Worm (Caenorhabditis elegans) whole organism, L1 larva: ENCODE measurements around the gene Y7A5A.8.

Experiments
- C16A3.4 ChIP-seq: fragments of 150-350 bp; optimal IDR thresholded peaks from 2 replicates; lab custom pipeline; 2014; ENCODE audit warnings: missing biosample characterization, missing genetic modification characterization
- alr-1 ChIP-seq: fragments of 200-800 bp; sonication (Bioruptor generic); optimal IDR thresholded peaks from 2 replicates; lab custom pipeline; 2018; ENCODE audit warnings: borderline replicate concordance, mild to moderate bottlenecking, missing genetic modification characterization, missing compliant biosample characterization
- blmp-1 ChIP-seq: fragments of 150-350 bp; optimal IDR thresholded peaks from 2 replicates; lab custom pipeline; 2014; ENCODE audit warnings: missing biosample characterization, missing genetic modification characterization
- ceh-8 ChIP-seq: fragments of 200-800 bp; sonication (Bioruptor generic); optimal IDR thresholded peaks from 2 replicates; lab custom pipeline; 2018; ENCODE audit warnings: mild to moderate bottlenecking, missing genetic modification characterization, moderate library complexity, missing compliant biosample characterization
- ceh-82 ChIP-seq, 3 experiments: fragments of 150-350 bp in 1 of 3; sonication (generic microtip) in 2 of 3; optimal IDR thresholded peaks; 2 replicates each; lab custom pipeline; 2014 to 2017; ENCODE audit warnings: missing biosample characterization in 3 of 3, missing genetic modification characterization in 3 of 3
- ceh-88 ChIP-seq: fragments of 200-800 bp; sonication (Bioruptor generic); IDR thresholded peaks from 2 replicates; pipeline ENCODE4 v1.3.6; 2022; ENCODE audit warnings: missing genetic modification characterization, missing compliant biosample characterization
- ceh-90 ChIP-seq: sonication (generic microtip); optimal IDR thresholded peaks from 2 replicates; lab custom pipeline; 2016; ENCODE audit warnings: missing genetic modification characterization, missing compliant biosample characterization
- dpl-1 ChIP-seq, 3 experiments: fragments of 150-350 bp in 2 of 3; sonication (generic microtip) in 1 of 3; optimal IDR thresholded peaks; 2 replicates each; lab custom pipeline; 2014 to 2017; ENCODE audit warnings: missing biosample characterization in 3 of 3, missing genetic modification characterization in 3 of 3, missing genetic modification reagents in 3 of 3
- efl-3 ChIP-seq: fragments of 200-800 bp; sonication (Bioruptor generic); optimal IDR thresholded peaks from 2 replicates; lab custom pipeline; 2018; ENCODE audit warnings: mild to moderate bottlenecking, missing genetic modification characterization, missing compliant biosample characterization
- egl-13 ChIP-seq: sonication (generic microtip); optimal IDR thresholded peaks from 2 replicates; lab custom pipeline; 2016; ENCODE audit warnings: missing genotype, missing genetic modification reagents, missing genetic modification characterization, missing compliant biosample characterization
- egl-27 ChIP-seq, 2 experiments: fragments of 150-350 bp in 1 of 2; sonication (generic microtip); optimal IDR thresholded peaks; 3 replicates each; lab custom pipeline; 2017 to 2018; ENCODE audit warnings: missing biosample characterization in 2 of 2, missing genetic modification characterization in 2 of 2, missing genetic modification reagents in 2 of 2
- elt-2 ChIP-seq: sonication (generic microtip); optimal IDR thresholded peaks from 2 replicates; lab custom pipeline; 2016; ENCODE audit warnings: missing genetic modification characterization, mild to moderate bottlenecking, inconsistent platforms, missing compliant biosample characterization, missing genetic modification reagents
- elt-3 ChIP-seq, 6 experiments: fragments of 150-350 bp in 1 of 6; sonication (generic microtip); optimal IDR thresholded peaks; 2 replicates each; lab custom pipeline; 2017 to 2018; ENCODE audit warnings: missing biosample characterization in 6 of 6, missing genetic modification characterization in 6 of 6, inconsistent platforms in 1 of 6
- ets-5 ChIP-seq: fragments of 200-800 bp; sonication (Bioruptor generic); IDR thresholded peaks from 2 replicates; pipeline ENCODE4 v1.3.6; 2022; ENCODE audit warnings: missing genetic modification characterization, missing compliant biosample characterization
- fkh-4 ChIP-seq: sonication (generic microtip); optimal IDR thresholded peaks from 2 replicates; lab custom pipeline; 2016; ENCODE audit warnings: missing compliant biosample characterization, missing genetic modification characterization, borderline replicate concordance
- fkh-8 ChIP-seq: sonication (generic microtip); optimal IDR thresholded peaks from 2 replicates; lab custom pipeline; 2016; ENCODE audit warnings: mild to moderate bottlenecking, missing genetic modification characterization, missing compliant biosample characterization
- irx-1 ChIP-seq: sonication (generic microtip); optimal IDR thresholded peaks from 2 replicates; lab custom pipeline; 2016; ENCODE audit warnings: missing genetic modification characterization, missing compliant biosample characterization
- lin-13 ChIP-seq: fragments of 150-350 bp; optimal IDR thresholded peaks from 2 replicates; lab custom pipeline; 2014; ENCODE audit warnings: missing biosample characterization, missing genetic modification reagents, missing genetic modification characterization
- lin-15B ChIP-seq: fragments of 150-350 bp; sonication (generic microtip); optimal IDR thresholded peaks from 3 replicates; lab custom pipeline; 2014; ENCODE audit warnings: missing biosample characterization, missing genetic modification characterization
- lin-35 ChIP-seq, 2 experiments: fragments of 150-350 bp; optimal IDR thresholded peaks; 2 replicates each; lab custom pipeline; 2014; ENCODE audit warnings: missing biosample characterization in 2 of 2, missing genetic modification characterization in 2 of 2, missing genetic modification reagents in 2 of 2
- lin-39 ChIP-seq: fragments of 150-350 bp; optimal IDR thresholded peaks from 2 replicates; lab custom pipeline; 2014; ENCODE audit warnings: missing biosample characterization, missing genetic modification reagents, missing genetic modification characterization
- lir-3 ChIP-seq: sonication (generic microtip); optimal IDR thresholded peaks from 2 replicates; lab custom pipeline; 2016; ENCODE audit warnings: mild to moderate bottlenecking, missing genetic modification characterization, moderate library complexity, missing compliant biosample characterization; ENCODE audit not compliant: poor library complexity
- lsy-2 ChIP-seq, 2 experiments: fragments of 150-350 bp; optimal IDR thresholded peaks; 2 replicates each; lab custom pipeline; 2014; ENCODE audit warnings: missing biosample characterization in 2 of 2, missing genetic modification characterization in 2 of 2
- mdl-1 ChIP-seq, 2 experiments: fragments of 150-350 bp; optimal IDR thresholded peaks; 2 replicates each; lab custom pipeline; 2014 to 2017; ENCODE audit warnings: missing biosample characterization in 2 of 2, missing genetic modification characterization in 2 of 2, inconsistent platforms in 1 of 2
- nhr-20 ChIP-seq: sonication (generic microtip); optimal IDR thresholded peaks from 2 replicates; lab custom pipeline; 2016; ENCODE audit warnings: mild to moderate bottlenecking, missing genetic modification characterization, missing compliant biosample characterization
- nhr-47 ChIP-seq: sonication (generic microtip); optimal IDR thresholded peaks from 2 replicates; lab custom pipeline; 2016; ENCODE audit warnings: mild to moderate bottlenecking, missing genetic modification characterization, moderate library complexity, missing compliant biosample characterization
- nhr-76 ChIP-seq: sonication (generic microtip); optimal IDR thresholded peaks from 2 replicates; lab custom pipeline; 2017; ENCODE audit warnings: missing biosample characterization, missing genetic modification characterization
- nhr-77 ChIP-seq: fragments of 150-350 bp; optimal IDR thresholded peaks from 2 replicates; lab custom pipeline; 2014; ENCODE audit warnings: missing biosample characterization, missing genetic modification characterization
- nhr-90 ChIP-seq: sonication (generic microtip); optimal IDR thresholded peaks from 2 replicates; lab custom pipeline; 2016; ENCODE audit warnings: mild to moderate bottlenecking, missing genetic modification characterization, missing compliant biosample characterization; ENCODE audit not compliant: poor library complexity
- pqm-1 ChIP-seq: sonication (generic microtip); optimal IDR thresholded peaks from 3 replicates; lab custom pipeline; 2017; ENCODE audit warnings: missing biosample characterization, missing genetic modification characterization
- rnt-1 ChIP-seq: sonication (generic microtip); optimal IDR thresholded peaks from 2 replicates; lab custom pipeline; 2016; ENCODE audit warnings: mild to moderate bottlenecking, missing genetic modification characterization, moderate library complexity, missing compliant biosample characterization
- snu-23 ChIP-seq: sonication (generic microtip); optimal IDR thresholded peaks from 2 replicates; lab custom pipeline; 2016; ENCODE audit warnings: missing genetic modification characterization, missing compliant biosample characterization
- sup-37 ChIP-seq: fragments of 200-800 bp; sonication (Bioruptor generic); optimal IDR thresholded peaks from 2 replicates; lab custom pipeline; 2018; ENCODE audit warnings: mild to moderate bottlenecking, missing genetic modification characterization, missing compliant biosample characterization
- swsn-7 ChIP-seq: sonication (generic microtip); optimal IDR thresholded peaks from 2 replicates; lab custom pipeline; 2016; ENCODE audit warnings: missing genetic modification characterization, missing compliant biosample characterization
- unc-130 ChIP-seq: fragments of 150-350 bp; optimal IDR thresholded peaks from 2 replicates; lab custom pipeline; 2017; ENCODE audit warnings: missing biosample characterization, missing genetic modification characterization, inconsistent platforms
- unc-62 ChIP-seq: fragments of 150-350 bp; optimal IDR thresholded peaks from 2 replicates; lab custom pipeline; 2014; ENCODE audit warnings: missing biosample characterization, missing genetic modification reagents, missing genetic modification characterization
- unc-86 ChIP-seq: sonication (generic microtip); optimal IDR thresholded peaks from 2 replicates; lab custom pipeline; 2016; ENCODE audit warnings: missing genetic modification characterization, missing compliant biosample characterization
- xbp-1 ChIP-seq: sonication (generic microtip); optimal IDR thresholded peaks from 2 replicates; lab custom pipeline; 2016; ENCODE audit warnings: missing genetic modification characterization, missing compliant biosample characterization
- zag-1 ChIP-seq: fragments of 150-350 bp; optimal IDR thresholded peaks from 2 replicates; lab custom pipeline; 2014; ENCODE audit warnings: missing biosample characterization, missing genetic modification characterization
- zip-4 ChIP-seq: fragments of 200-800 bp; sonication (Bioruptor generic); optimal IDR thresholded peaks from 2 replicates; lab custom pipeline; 2018; ENCODE audit warnings: mild to moderate bottlenecking, missing genetic modification characterization, moderate library complexity, missing compliant biosample characterization
- ztf-11 ChIP-seq, 2 experiments: sonication (generic microtip); optimal IDR thresholded peaks; 2 replicates each; lab custom pipeline; 2016 to 2017; ENCODE audit warnings: missing genetic modification characterization in 2 of 2, missing biosample characterization in 1 of 2, missing compliant biosample characterization in 1 of 2

The Y7A5A.8 gene

DNA sequence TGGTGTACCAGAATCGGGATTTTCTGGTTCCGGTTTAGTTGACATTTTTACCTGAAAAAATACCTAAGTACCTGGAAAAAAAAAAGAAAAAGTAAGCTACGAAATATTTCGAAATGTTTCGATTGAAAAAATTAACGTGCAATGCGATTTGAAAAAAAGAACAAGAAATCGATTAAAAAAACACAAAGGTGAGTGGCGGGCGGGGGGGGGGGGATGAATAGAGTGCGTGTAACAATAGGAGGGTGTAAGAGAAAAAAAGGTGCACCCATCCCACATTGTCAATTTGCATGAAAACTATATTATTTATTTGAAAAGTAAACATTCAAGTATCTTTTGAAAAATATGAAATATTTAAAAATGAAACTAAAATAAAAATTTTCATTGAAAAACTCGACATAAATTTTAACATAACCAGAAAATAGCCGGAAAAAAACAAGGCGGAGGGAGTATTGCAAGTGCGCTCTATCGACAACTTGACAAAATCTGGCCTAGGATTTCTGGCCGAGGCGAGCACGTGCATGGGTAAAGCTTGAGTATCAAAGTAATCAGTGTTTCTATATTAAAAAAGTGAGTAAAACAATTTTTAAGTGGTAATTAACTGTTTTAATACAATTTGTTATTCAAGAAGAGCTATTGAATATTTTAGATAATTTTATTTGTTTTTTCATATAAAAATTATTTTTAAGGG is 43.7 kb downstream of the Y7A5A.8 start, which contains the start of the genes csb-1 and F53H4.4 (continued):
- no peak for TF ChIP-seq lin-39 (tag; lab: Kevin White, UChicago)
- peak; percentile 78 for TF ChIP-seq snu-23 (GFP tag; lab: Kevin White, UChicago)
- TF ChIP-seq C16A3.4: peak; percentile 84
- TF ChIP-seq dpl-1 (GFP tag; optimal IDR thresholded peaks at IDR 0.05; lab: Kevin White, UChicago): peak; percentile 52 to 73 (median 59)
- TF ChIP-seq efl-3: no peak
- no peak for TF ChIP-seq ceh-88
- peak in 2 of 3 experiments; percentile 30 to 62 for TF ChIP-seq ceh-82 (tag; optimal IDR thresholded peaks at IDR 0.05; lab: Kevin White, UChicago)
- TF ChIP-seq nhr-90 (tag; lab: Kevin White, UChicago): peak; percentile 77
- peak in 1 of 6 experiments; percentile 49 for TF ChIP-seq elt-3 (tag; optimal IDR thresholded peaks at IDR 0.05; lab: Kevin White, UChicago)
- TF ChIP-seq nhr-77 (tag; lab: Kevin White, UChicago): peak; percentile 55
- peak; percentile 80 for TF ChIP-seq lir-3 (tag; lab: Kevin White, UChicago)
- TF ChIP-seq lin-13: peak; percentile 56
- peak; percentile 46 for TF ChIP-seq irx-1 (tag; lab: Kevin White, UChicago)
- TF ChIP-seq unc-130 (tag; lab: Kevin White, UChicago): peak; percentile 78
- TF ChIP-seq rnt-1 (tag; lab: Kevin White, UChicago): peak; percentile 88
- TF ChIP-seq ztf-11 (tag; optimal IDR thresholded peaks at IDR 0.05; lab: Kevin White, UChicago): peak in 1 of 2 experiments; percentile 42
- TF ChIP-seq blmp-1 (tag; lab: Kevin White, UChicago): peak; percentile 71
- TF ChIP-seq egl-13 (tag; lab: Kevin White, UChicago): peak; percentile 59
- peak; percentile 36 for TF ChIP-seq unc-86 (tag; lab: Kevin White, UChicago)
- peak; percentile 79 for TF ChIP-seq nhr-47
- peak; percentile 21 for TF ChIP-seq elt-2
- no peak for TF ChIP-seq unc-62 (GFP tag; lab: Kevin White, UChicago)
- TF ChIP-seq ceh-90 (tag; lab: Kevin White, UChicago): peak; percentile 47
- peak; percentile 60 for TF ChIP-seq xbp-1 (tag; lab: Kevin White, UChicago)
- TF ChIP-seq fkh-4 (tag; lab: Kevin White, UChicago): peak; percentile 15
- no peak for TF ChIP-seq egl-27 (tag; optimal IDR thresholded peaks at IDR 0.05; lab: Kevin White, UChicago)
- no peak for TF ChIP-seq ceh-8 (GFP tag; lab: Kevin White, UChicago)
- TF ChIP-seq ets-5 (GFP tag; lab: Robert Waterston, UW): no peak
- peak; percentile 62 for TF ChIP-seq swsn-7
- peak; percentile 66 to 76 for TF ChIP-seq lin-35 (GFP tag; optimal IDR thresholded peaks at IDR 0.05; lab: Kevin White, UChicago)
- peak; percentile 78 for TF ChIP-seq fkh-8 (tag; lab: Kevin White, UChicago)
- TF ChIP-seq lsy-2 (tag; optimal IDR thresholded peaks at IDR 0.05; lab: Kevin White, UChicago): peak; percentile 77 to 87
- TF ChIP-seq pqm-1 (tag; lab: Kevin White, UChicago): no peak
- TF ChIP-seq nhr-20: peak; percentile 80
- TF ChIP-seq lin-15B: peak; percentile 79
- TF ChIP-seq, all 84 proteins: peak for 44

DNA sequence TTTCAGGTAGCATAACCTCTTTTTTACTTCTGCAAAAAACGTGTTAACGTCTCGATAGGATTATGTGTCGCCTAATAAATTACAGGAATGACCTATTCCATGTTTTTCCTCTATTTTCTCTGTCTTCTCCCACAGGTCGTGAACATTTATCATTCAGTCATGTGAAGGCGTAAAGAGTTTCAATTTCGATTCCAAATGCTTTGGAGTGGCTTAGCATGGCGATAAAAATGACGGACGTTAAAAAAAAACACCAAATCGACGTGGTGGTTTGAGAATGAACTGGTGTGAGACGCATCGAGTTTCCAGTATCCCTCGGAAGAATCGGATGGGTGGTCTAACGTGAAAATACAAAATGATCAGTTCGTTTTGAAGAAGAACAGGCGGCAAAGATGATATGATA is 47.3 kb downstream of the Y7A5A.8 start:
- TF ChIP-seq zag-1 (tag; lab: Kevin White, UChicago) (no peak), mdl-1 (tag; optimal IDR thresholded peaks at IDR 0.05; lab: Kevin White, UChicago) (no peak), nhr-76 (no peak), sup-37 (GFP tag; lab: Kevin White, UChicago) (no peak), zip-4 (GFP tag; lab: Kevin White, UChicago) (no peak), ceh-82 (tag; optimal IDR thresholded peaks at IDR 0.05; lab: Kevin White, UChicago) (no peak), alr-1 (tag; lab: Kevin White, UChicago) (no peak), blmp-1 (tag; lab: Kevin White, UChicago) (peak; percentile 12)
